Worm (Caenorhabditis elegans) whole organism, mixed stage, embryonic: Measurements from ENCODE around the gene F55G7.4.

ENCODE experiments used
- elt-1 ChIP-seq: sonication (generic microtip); optimal IDR thresholded peaks from 2 replicates; lab custom pipeline; 2017; ENCODE audit warnings: missing genetic modification characterization, mild to moderate bottlenecking, missing compliant biosample characterization, antibody characterized with exemption, moderate library complexity, borderline replicate concordance; ENCODE audit not compliant: insufficient read depth
- lin-13 ChIP-seq: fragments of 150-350 bp; optimal IDR thresholded peaks from 2 replicates; lab custom pipeline; 2014; ENCODE audit warnings: missing biosample characterization, missing genetic modification characterization
- mab-5 ChIP-seq: fragments of 150-350 bp; optimal IDR thresholded peaks from 2 replicates; lab custom pipeline; 2014; ENCODE audit warnings: missing biosample characterization, missing genetic modification characterization
- mep-1 ChIP-seq: fragments of 150-350 bp; optimal IDR thresholded peaks from 2 replicates; lab custom pipeline; 2017; ENCODE audit warnings: missing biosample characterization, missing genetic modification reagents, missing genetic modification characterization, inconsistent platforms
- nhr-12 ChIP-seq: fragments of 150-350 bp; optimal IDR thresholded peaks from 2 replicates; lab custom pipeline; 2014; ENCODE audit warnings: missing biosample characterization, missing genetic modification characterization
- nhr-237 ChIP-seq: fragments of 150-350 bp; optimal IDR thresholded peaks from 2 replicates; lab custom pipeline; 2014; ENCODE audit warnings: missing biosample characterization, missing genetic modification characterization
- nhr-28 ChIP-seq: fragments of 150-350 bp; optimal IDR thresholded peaks from 2 replicates; lab custom pipeline; 2014; ENCODE audit warnings: missing biosample characterization, missing genetic modification characterization
- pha-4 ChIP-seq: fragments of 150-350 bp; optimal IDR thresholded peaks from 2 replicates; lab custom pipeline; 2018; ENCODE audit warnings: missing biosample characterization, missing genetic modification reagents, missing genetic modification characterization
- sptf-1 ChIP-seq: sonication (generic microtip); optimal IDR thresholded peaks from 2 replicates; lab custom pipeline; 2017; ENCODE audit warnings: mild to moderate bottlenecking, missing genetic modification characterization, moderate library complexity, missing compliant biosample characterization
- unc-39 ChIP-seq: fragments of 150-350 bp; optimal IDR thresholded peaks from 2 replicates; lab custom pipeline; 2014; ENCODE audit warnings: missing biosample characterization, missing genetic modification characterization
- unc-62 ChIP-seq: fragments of 150-350 bp; optimal IDR thresholded peaks from 2 replicates; lab custom pipeline; 2014; ENCODE audit warnings: missing biosample characterization, missing genetic modification reagents, missing genetic modification characterization

- TF ChIP-seq unc-62 (GFP tag; lab: Kevin White, UChicago) (no peak), nhr-28 (tag; lab: Kevin White, UChicago) (no peak), sptf-1 (tag; lab: Kevin White, UChicago) (no peak), nhr-237 (no peak), mep-1 (tag; lab: Kevin White, UChicago) (no peak), elt-1 (tag; lab: Kevin White, UChicago) (no peak), nhr-12 (tag; lab: Kevin White, UChicago) (no peak), unc-39 (tag; lab: Kevin White, UChicago) (no peak), lin-13 (no peak), mab-5 (tag; lab: Kevin White, UChicago) (no peak), pha-4 (no peak)
Measured at ce11 chrX:11938826-11939225, 11.1 kb downstream of the F55G7.4 start, which contains the start of gene F55G7.5.
